Worm (Caenorhabditis elegans) whole organism, L2 larva: Measurements from ENCODE around the gene sma-6.

Experiments
- C34F6.9 ChIP-seq: fragments of 150-350 bp; optimal IDR thresholded peaks from 2 replicates; lab custom pipeline; 2014; ENCODE audit warnings: missing biosample characterization, missing genetic modification characterization
- ama-1 ChIP-seq: fragments of 150-350 bp; optimal IDR thresholded peaks from 2 replicates; lab custom pipeline; 2018; ENCODE audit warnings: inconsistent platforms
- ceh-82 ChIP-seq: fragments of 150-350 bp; optimal IDR thresholded peaks from 2 replicates; lab custom pipeline; 2014; ENCODE audit warnings: missing biosample characterization, missing genetic modification characterization
- crh-2 ChIP-seq: sonication (generic microtip); optimal IDR thresholded peaks from 2 replicates; lab custom pipeline; 2017; ENCODE audit warnings: missing biosample characterization, missing genetic modification characterization
- fos-1 ChIP-seq: fragments of 150-350 bp; optimal IDR thresholded peaks from 2 replicates; lab custom pipeline; 2014; ENCODE audit warnings: missing biosample characterization, missing genetic modification characterization
- lin-39 ChIP-seq: fragments of 150-350 bp; optimal IDR thresholded peaks from 2 replicates; lab custom pipeline; 2014; ENCODE audit warnings: missing biosample characterization, missing genetic modification reagents, missing genetic modification characterization
- lsy-2 ChIP-seq, 2 experiments: fragments of 150-350 bp in 1 of 2; sonication (generic microtip) in 1 of 2; optimal IDR thresholded peaks; 2 replicates each; lab custom pipeline; 2014 to 2017; ENCODE audit warnings: missing biosample characterization in 2 of 2, missing genetic modification characterization in 2 of 2
- mbf-1 ChIP-seq: sonication (generic microtip); optimal IDR thresholded peaks from 2 replicates; lab custom pipeline; 2017; ENCODE audit warnings: missing biosample characterization, missing genetic modification characterization
- mdl-1 ChIP-seq, 2 experiments: fragments of 150-350 bp in 1 of 2; sonication (generic microtip) in 1 of 2; optimal IDR thresholded peaks; 2 replicates each; lab custom pipeline; 2017; ENCODE audit warnings: missing biosample characterization in 2 of 2, missing genetic modification characterization in 2 of 2
- nhr-10 ChIP-seq: sonication (generic microtip); optimal IDR thresholded peaks from 2 replicates; lab custom pipeline; 2017; ENCODE audit warnings: missing biosample characterization, missing genetic modification characterization
- sma-3 ChIP-seq: sonication (generic microtip); optimal IDR thresholded peaks from 2 replicates; lab custom pipeline; 2016; ENCODE audit warnings: missing genetic modification reagents, missing genetic modification characterization, missing compliant biosample characterization
- snpc-4 ChIP-seq: fragments of 150-350 bp; optimal IDR thresholded peaks from 2 replicates; lab custom pipeline; 2014; ENCODE audit warnings: missing biosample characterization, missing genetic modification characterization
- ztf-11 ChIP-seq: sonication (generic microtip); optimal IDR thresholded peaks from 2 replicates; lab custom pipeline; 2017; ENCODE audit warnings: missing biosample characterization, missing genetic modification characterization

DNA sequence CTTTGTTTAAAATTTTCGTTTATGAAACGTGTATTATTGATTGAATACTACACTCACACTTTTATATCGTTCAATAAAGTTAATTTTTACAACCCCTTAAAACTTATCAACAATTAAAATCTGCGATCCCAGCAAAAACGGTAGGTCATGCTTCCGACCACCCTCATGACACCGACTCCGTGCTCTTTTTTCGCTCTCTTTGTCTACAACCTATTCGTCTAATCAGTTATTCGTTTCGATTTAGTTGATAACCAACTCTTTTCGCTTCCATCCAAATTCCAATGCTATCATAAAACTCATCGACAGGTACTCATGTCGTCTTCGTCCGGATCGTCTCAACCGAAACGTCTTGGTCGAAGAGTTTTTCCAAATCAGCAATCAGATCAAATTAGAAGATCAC lies 41.2 kb upstream of the sma-6 start, which contains the start of gene F13H8.1:
- no peak for TF ChIP-seq mbf-1
- no peak for TF ChIP-seq ztf-11 (tag; lab: Kevin White, UChicago)
- no peak for TF ChIP-seq mdl-1 (tag; optimal IDR thresholded peaks at IDR 0.05; lab: Kevin White, UChicago)
- TF ChIP-seq sma-3 = no peak
- peak; percentile 60 for TF ChIP-seq fos-1
- no peak for TF ChIP-seq lin-39 (tag; lab: Kevin White, UChicago)
- TF ChIP-seq nhr-10 (tag; lab: Kevin White, UChicago) = no peak
- TF ChIP-seq crh-2 = peak; percentile 51
- no peak for TF ChIP-seq snpc-4 (tag; lab: Kevin White, UChicago)
- TF ChIP-seq lsy-2 (tag; optimal IDR thresholded peaks at IDR 0.05; lab: Kevin White, UChicago) = no peak
- TF ChIP-seq ama-1 (lab: Kevin White, UChicago) = no peak
- TF ChIP-seq ceh-82 (tag; lab: Kevin White, UChicago) = no peak
- no peak for TF ChIP-seq C34F6.9 (tag; lab: Kevin White, UChicago)
